Worm (Caenorhabditis elegans): ENCODE measurements around the gene hsp-43.

DNA sequence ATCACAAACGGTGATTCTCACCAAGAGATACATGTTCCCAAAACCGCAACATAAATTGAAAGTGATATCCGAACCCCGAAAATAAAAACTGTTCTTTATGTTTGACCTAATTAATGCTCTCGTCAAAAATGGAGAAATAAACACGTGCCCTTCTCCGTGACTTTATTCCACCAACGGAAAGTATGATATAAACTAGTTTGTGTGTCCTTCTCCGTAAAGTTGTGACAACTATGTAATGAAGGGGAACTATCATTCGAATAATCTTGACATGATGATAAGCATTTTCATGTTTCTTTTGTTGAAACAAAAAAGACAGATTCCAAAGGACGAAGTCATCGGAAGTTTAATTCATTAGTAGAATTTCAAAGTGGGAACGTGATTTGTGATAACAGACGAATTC is 33.8 kb downstream of the hsp-43 start:
- TF ChIP-seq nhr-43 (tag; optimal IDR thresholded peaks at IDR 0.05; ENCODE audit: poor library complexity, severe bottlenecking) (peak; percentile 82), nhr-76 (tag; optimal IDR thresholded peaks at IDR 0.05) (no peak), fkh-10 (GFP tag; optimal IDR thresholded peaks at IDR 0.05) (no peak), zag-1 (tag; optimal IDR thresholded peaks at IDR 0.05) (no peak), aly-2 (tag; optimal IDR thresholded peaks at IDR 0.05) (no peak)
